Worm (Caenorhabditis elegans) whole organism, L1 larva: ENCODE results near the gene srx-2.

Experiments
- ama-1 ChIP-seq: fragments of 150-350 bp; optimal IDR thresholded peaks from 2 replicates; lab custom pipeline; 2014
- isw-1 ChIP-seq: fragments of 200-800 bp; sonication (Bioruptor generic); IDR thresholded peaks from 2 replicates; pipeline ENCODE4 v1.3.6; 2022; ENCODE audit warnings: missing genetic modification characterization, missing compliant biosample characterization
- nhr-28 ChIP-seq: fragments of 150-350 bp; optimal IDR thresholded peaks from 2 replicates; lab custom pipeline; 2014; ENCODE audit warnings: missing biosample characterization, missing genetic modification characterization
- nhr-77 ChIP-seq: fragments of 150-350 bp; optimal IDR thresholded peaks from 2 replicates; lab custom pipeline; 2014; ENCODE audit warnings: missing biosample characterization, missing genetic modification characterization
- pqm-1 ChIP-seq: sonication (generic microtip); optimal IDR thresholded peaks from 3 replicates; lab custom pipeline; 2017; ENCODE audit warnings: missing biosample characterization, missing genetic modification characterization
- ztf-11 ChIP-seq, 2 experiments: sonication (generic microtip); optimal IDR thresholded peaks; 2 replicates each; lab custom pipeline; 2016 to 2017; ENCODE audit warnings: missing genetic modification characterization in 2 of 2, missing biosample characterization in 1 of 2, missing compliant biosample characterization in 1 of 2
- ztf-4 ChIP-seq: fragments of 150-350 bp; optimal IDR thresholded peaks from 2 replicates; lab custom pipeline; 2014; ENCODE audit warnings: missing biosample characterization, missing genetic modification characterization

- TF ChIP-seq isw-1 (GFP tag; lab: Robert Waterston, UW) (no peak), ama-1 (lab: Kevin White, UChicago) (no peak), nhr-28 (tag; lab: Kevin White, UChicago) (no peak), ztf-4 (no peak), ztf-11 (tag; optimal IDR thresholded peaks at IDR 0.05; lab: Kevin White, UChicago) (no peak), pqm-1 (no peak), nhr-77 (tag; lab: Kevin White, UChicago) (no peak)
These were observed 40.0 kb downstream of the srx-2 start for ce11 chrV:9049271-9049670.
